Fruit fly (Drosophila melanogaster) whole organism: ENCODE data around the gene pnt.

Source experiments
- Dll ChIP-seq: fragments of >200 bp; optimal IDR thresholded peaks from 2 replicates; lab custom pipeline; 2017
- EcR ChIP-seq, 2 experiments: fragments of >200 bp; optimal IDR thresholded peaks; 2 replicates each; lab custom pipeline; 2017; ENCODE audit warnings: missing biosample characterization in 2 of 2, missing genetic modification characterization in 2 of 2, missing genetic modification reagents in 2 of 2
- pan ChIP-seq: fragments of >200 bp; optimal IDR thresholded peaks from 2 replicates; lab custom pipeline; 2017
- psq ChIP-seq: fragments of >200 bp; optimal IDR thresholded peaks from 2 replicates; lab custom pipeline; 2017
- usp ChIP-seq: fragments of >200 bp; optimal IDR thresholded peaks from 2 replicates; lab custom pipeline; 2017; ENCODE audit warnings: missing biosample characterization, missing genetic modification characterization, mixed read lengths

DNA sequence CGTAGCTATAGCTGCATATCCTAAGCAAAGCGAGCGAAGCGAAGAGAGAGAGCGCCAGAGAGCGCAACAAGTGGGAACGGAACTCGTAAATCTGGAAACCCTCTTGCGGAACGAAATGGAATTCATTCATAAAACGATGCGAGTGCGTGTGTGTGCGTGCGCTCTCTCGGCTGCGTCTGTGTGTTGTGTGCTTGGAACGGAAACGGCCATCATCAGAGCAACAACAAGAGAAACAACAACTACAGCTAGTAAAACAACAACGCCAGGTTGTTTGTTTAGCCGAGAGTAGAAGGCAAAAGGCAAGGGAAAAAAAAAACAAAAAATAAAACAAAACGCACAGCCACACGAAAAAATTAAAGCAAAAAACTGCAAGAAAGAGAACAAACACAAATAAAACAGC lies 31.6 kb downstream of the pnt start:
- TF ChIP-seq psq (lab: Kevin White, UChicago) (no peak), pan (lab: Kevin White, UChicago) (no peak), EcR (GFP tag; optimal IDR thresholded peaks at IDR 0.05; lab: Kevin White, UChicago) (no peak), usp (no peak), Dll (lab: Kevin White, UChicago) (no peak)
